Worm (Caenorhabditis elegans): ENCODE measurements around the gene W02A2.5.

W02A2.5 gene

ce11 chrIV:13318773-13319172 lies 23.9 kb upstream of the W02A2.5 start (continued):
- TF ChIP-seq lsy-2 (tag; optimal IDR thresholded peaks at IDR 0.05) (peak; percentile 65 to 71), nhr-76 (tag; optimal IDR thresholded peaks at IDR 0.05) (peak; percentile 54), spr-3 (GFP tag; optimal IDR thresholded peaks at IDR 0.05) (no peak), zfp-2 (tag; optimal IDR thresholded peaks at IDR 0.05) (no peak), saeg-2 (GFP tag; IDR thresholded peaks at IDR 0.05) (no peak), zfp-3 (GFP tag; conservative IDR thresholded peaks at IDR 0.05) (peak; percentile 91; the same call in 1 of the 2 replicates), lir-3 (tag; optimal IDR thresholded peaks at IDR 0.05) (no peak), hlh-11 (tag; optimal IDR thresholded peaks at IDR 0.05) (peak; percentile 93), lim-7 (GFP tag; IDR thresholded peaks at IDR 0.05) (no peak), daf-8 (GFP tag; IDR thresholded peaks at IDR 0.05) (no peak), nhr-41 (GFP tag; IDR thresholded peaks at IDR 0.05) (0 out of 2 replicates have a peak, but pooled peaks have one; percentile 14), aha-1 (tag) (peak; percentile 98), nhr-6 (tag; optimal IDR thresholded peaks at IDR 0.05) (no peak), pqm-1 (tag; optimal IDR thresholded peaks at IDR 0.05) (peak; percentile 88), arid-1 (GFP tag; conservative IDR thresholded peaks at IDR 0.05) (0 out of 2 replicates have a peak, but pooled peaks have one; percentile 50), nhr-28 (tag; optimal IDR thresholded peaks at IDR 0.05) (peak; percentile 99), mxl-2 (GFP tag; conservative IDR thresholded peaks at IDR 0.05) (no peak), F49E8.2 (tag; optimal IDR thresholded peaks at IDR 0.05; ENCODE audit: borderline replicate concordance) (no peak), php-3 (GFP tag; IDR thresholded peaks at IDR 0.05) (peak; percentile 81; the same call in 1 of the 2 replicates), nhr-102 (tag; optimal IDR thresholded peaks at IDR 0.05) (peak; percentile 67), ztf-7 (tag; optimal IDR thresholded peaks at IDR 0.05) (peak; percentile 62), ctbp-1 (GFP tag; IDR thresholded peaks at IDR 0.05) (no peak), hmg-1.1 (GFP tag; IDR thresholded peaks at IDR 0.05) (no peak), lin-1 (GFP tag; IDR thresholded peaks at IDR 0.05) (peak; percentile 43; the same call in 1 of the 2 replicates), F37D6.2 (tag; optimal IDR thresholded peaks at IDR 0.05) (no peak), madf-5 (GFP tag; IDR thresholded peaks at IDR 0.05) (0 out of 4 replicates have a peak, but pooled peaks of 1 of the 2 experiments have one; percentile 67), mdl-1 (tag; optimal IDR thresholded peaks at IDR 0.05) (peak in 1 of 2 experiments; percentile 61), jun-1 (tag; optimal IDR thresholded peaks at IDR 0.05) (peak; percentile 59), Y75B8A.6 (GFP tag; IDR thresholded peaks at IDR 0.05) (0 out of 2 replicates have a peak, but pooled peaks have one; percentile 12), daf-16 (GFP tag; optimal IDR thresholded peaks at IDR 0.05) (no peak), daf-16 (tag; optimal IDR thresholded peaks at IDR 0.05) (peak; percentile 94), aly-2 (tag; optimal IDR thresholded peaks at IDR 0.05) (peak; percentile 6), cey-2 (tag; optimal IDR thresholded peaks at IDR 0.05; ENCODE audit: borderline replicate concordance, insufficient read depth) (peak; percentile 5), Y105C5A.15 (GFP tag; IDR thresholded peaks at IDR 0.05) (0 out of 2 replicates have a peak, but pooled peaks have one; percentile 11), ceh-20 (GFP tag; IDR thresholded peaks at IDR 0.05) (peak; percentile 43; the same call in 1 of the 2 replicates), nhr-111 (GFP tag; optimal IDR thresholded peaks at IDR 0.05) (no peak)

- TF ChIP-seq lim-7 (GFP tag; IDR thresholded peaks at IDR 0.05), result no peak
- no peak for TF ChIP-seq zag-1 (tag; optimal IDR thresholded peaks at IDR 0.05)
- no peak for TF ChIP-seq hif-1 (tag; optimal IDR thresholded peaks at IDR 0.05)
- TF ChIP-seq aha-1 (tag), result peak; percentile 91
- TF ChIP-seq php-3 (GFP tag; IDR thresholded peaks at IDR 0.05), result no peak
- TF ChIP-seq ceh-20 (GFP tag; IDR thresholded peaks at IDR 0.05), result no peak
- no peak for TF ChIP-seq nhr-237 (tag; optimal IDR thresholded peaks at IDR 0.05)
- TF ChIP-seq zip-2 (tag; optimal IDR thresholded peaks at IDR 0.05), result no peak
- TF ChIP-seq ceh-28 (tag; optimal IDR thresholded peaks at IDR 0.05), result peak; percentile 89
- no peak for TF ChIP-seq fos-1 (tag; optimal IDR thresholded peaks at IDR 0.05)
- no peak for TF ChIP-seq Y48G9A.11 (GFP tag; IDR thresholded peaks at IDR 0.05)
These were observed 22.6 kb upstream of the W02A2.5 start for ce11 chrIV:13319886-13320650.

All from whole organism, L4 larva.